Worm (Caenorhabditis elegans) whole organism, midembryonic: ENCODE measurements around the gene sod-4.

Experiments
- flt-1 ChIP-seq: fragments of 200-800 bp; sonication (Bioruptor generic); IDR thresholded peaks from 2 replicates; pipeline ENCODE4 v1.3.6; 2022; ENCODE audit warnings: missing genetic modification characterization, missing compliant biosample characterization
- med-1 ChIP-seq: sonication (generic microtip); optimal IDR thresholded peaks from 2 replicates; lab custom pipeline; 2017; ENCODE audit warnings: missing genetic modification characterization, mild to moderate bottlenecking, missing compliant biosample characterization, antibody characterized with exemption, missing genetic modification reagents; ENCODE audit not compliant: insufficient read depth
- ztf-29 ChIP-seq: fragments of 200-800 bp; sonication (Bioruptor generic); IDR thresholded peaks from 2 replicates; pipeline ENCODE4 v1.3.6; 2022; ENCODE audit warnings: missing genetic modification reagents, missing genetic modification characterization, missing compliant biosample characterization

DNA sequence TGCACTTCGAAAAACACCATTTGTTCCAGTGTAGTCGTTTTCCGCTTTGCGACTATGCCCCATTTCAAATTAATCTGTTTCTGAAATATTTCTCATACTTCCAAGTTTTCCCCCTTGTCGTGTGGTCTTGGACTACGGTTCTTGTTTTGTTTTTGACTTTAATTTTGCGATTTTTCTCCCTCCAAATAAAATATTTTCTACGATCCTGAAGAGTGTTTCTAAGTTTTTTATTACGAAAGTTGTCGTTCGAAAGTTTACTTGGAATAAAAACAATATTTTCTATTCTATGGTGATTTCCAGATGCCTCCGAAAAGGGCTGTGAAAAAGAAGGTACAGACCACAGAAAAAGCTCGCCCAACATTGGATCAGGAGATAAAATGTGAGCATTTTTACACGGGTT lies 32.3 kb downstream of the sod-4 start, which contains the start of gene tag-342:
- TF ChIP-seq flt-1 (no peak), med-1 (GFP tag; lab: Kevin White, UChicago) (no peak), ztf-29 (GFP tag; lab: Robert Waterston, UW) (no peak)
